Fruit fly (Drosophila melanogaster): ENCODE results near the gene CG32086.
A peak's percentile ranks its signal among the peaks of the same experiment; 100 is the strongest.

CG32086 gene

dm6 chr3L:11555662-11556460 lies 28.0 kb downstream of the CG32086 start (continued):
- TF ChIP-seq Hmx (GFP tag; optimal IDR thresholded peaks at IDR 0.05) = no peak
- peak; percentile 85 for TF ChIP-seq nmo (GFP tag; optimal IDR thresholded peaks at IDR 0.05)
- TF ChIP-seq CG8290 (GFP tag; optimal IDR thresholded peaks at IDR 0.05) = no peak
- TF ChIP-seq CG8290 (tag; optimal IDR thresholded peaks at IDR 0.05) = peak in 1 of 2 experiments; percentile 66
- no peak for TF ChIP-seq Gsc (GFP tag; IDR thresholded peaks at IDR 0.05)
- no peak for TF ChIP-seq Mrtf (GFP tag; IDR thresholded peaks at IDR 0.05)
- TF ChIP-seq Jarid2 (GFP tag; optimal IDR thresholded peaks at IDR 0.05) = peak; percentile 34
- TF ChIP-seq CG2678 (tag; optimal IDR thresholded peaks at IDR 0.05) = peak; percentile 91
- no peak for TF ChIP-seq inv (GFP tag; IDR thresholded peaks at IDR 0.05; ENCODE audit: partially characterized antibody)
- no peak for TF ChIP-seq bigmax (GFP tag; optimal IDR thresholded peaks at IDR 0.05)
- peak; percentile 87 for TF ChIP-seq CG17361 (GFP tag; IDR thresholded peaks at IDR 0.05)
- peak; percentile 35 for TF ChIP-seq Hey (tag; optimal IDR thresholded peaks at IDR 0.05)
- peak; percentile 57 for TF ChIP-seq Hsf (GFP tag; optimal IDR thresholded peaks at IDR 0.05)
- TF ChIP-seq knrl (GFP tag; IDR thresholded peaks at IDR 0.05; ENCODE audit: partially characterized antibody) = no peak
- TF ChIP-seq CG15479 (GFP tag; optimal IDR thresholded peaks at IDR 0.05) = no peak
- TF ChIP-seq CG14441 (GFP tag; IDR thresholded peaks at IDR 0.05) = no peak
- TF ChIP-seq dysf (GFP tag; IDR thresholded peaks at IDR 0.05) = peak; percentile 68
- peak; percentile 27 for TF ChIP-seq NC2β (GFP tag; optimal IDR thresholded peaks at IDR 0.05)
- no peak for TF ChIP-seq Doc2 (GFP tag; IDR thresholded peaks at IDR 0.05)
- TF ChIP-seq ham (GFP tag; IDR thresholded peaks at IDR 0.05) = no peak
- TF ChIP-seq Mad (GFP tag; optimal IDR thresholded peaks at IDR 0.05) = no peak
- peak; percentile 25 for TF ChIP-seq slp2 (GFP tag; optimal IDR thresholded peaks at IDR 0.05)
- TF ChIP-seq Aef1 (GFP tag; IDR thresholded peaks at IDR 0.05) = 0 out of 3 replicates have a peak, but pooled peaks have one; percentile 36
- TF ChIP-seq CG7928 (GFP tag; optimal IDR thresholded peaks at IDR 0.05) = no peak
- peak; percentile 7 for TF ChIP-seq CG7987 (GFP tag; optimal IDR thresholded peaks at IDR 0.05)
- no peak for TF ChIP-seq HLH4C (GFP tag; IDR thresholded peaks at IDR 0.05; ENCODE audit: partially characterized antibody)
- TF ChIP-seq CG10543 (GFP tag; optimal IDR thresholded peaks at IDR 0.05) = peak; percentile 86
- peak; percentile 70 for TF ChIP-seq CG2120 (GFP tag; optimal IDR thresholded peaks at IDR 0.05)
- TF ChIP-seq pros (GFP tag; optimal IDR thresholded peaks at IDR 0.05) = no peak
- no peak for TF ChIP-seq CG16779 (GFP tag; IDR thresholded peaks at IDR 0.05)
- TF ChIP-seq CG34422 (GFP tag; IDR thresholded peaks at IDR 0.05) = no peak
- peak; percentile 31 for TF ChIP-seq dm (GFP tag; optimal IDR thresholded peaks at IDR 0.05)
- no peak for TF ChIP-seq CG8765 (GFP tag; IDR thresholded peaks at IDR 0.05)
- TF ChIP-seq CG13894 (tag; optimal IDR thresholded peaks at IDR 0.05) = peak; percentile 59
- TF ChIP-seq wdn (GFP tag; IDR thresholded peaks at IDR 0.05) = peak; percentile 46; the same call in 1 of the 2 replicates
- no peak for TF ChIP-seq Usf (GFP tag; optimal IDR thresholded peaks at IDR 0.05)
- no peak for TF ChIP-seq CkIIα-i1 (GFP tag; IDR thresholded peaks at IDR 0.05)
- TF ChIP-seq maf-S (GFP tag; optimal IDR thresholded peaks at IDR 0.05) = peak; percentile 39
- TF ChIP-seq insv (GFP tag; optimal IDR thresholded peaks at IDR 0.05) = no peak
- TF ChIP-seq CG3838 (GFP tag; optimal IDR thresholded peaks at IDR 0.05) = peak; percentile 69
- peak; percentile 23 for TF ChIP-seq chn (GFP tag; optimal IDR thresholded peaks at IDR 0.05)
- peak; percentile 55; the same call in 1 of the 2 replicates for TF ChIP-seq rib (GFP tag; IDR thresholded peaks at IDR 0.05)
- no peak for TF ChIP-seq NFAT (GFP tag; IDR thresholded peaks at IDR 0.05)
- no peak for TF ChIP-seq CG8478 (optimal IDR thresholded peaks at IDR 0.05)
- TF ChIP-seq p53 (GFP tag; optimal IDR thresholded peaks at IDR 0.05) = no peak
- TF ChIP-seq gsb (GFP tag; IDR thresholded peaks at IDR 0.05) = 0 out of 2 replicates have a peak, but pooled peaks have one; percentile 9
- no peak for TF ChIP-seq CG43689 (GFP tag; IDR thresholded peaks at IDR 0.05)
- no peak for TF ChIP-seq sc (optimal IDR thresholded peaks at IDR 0.05)
- TF ChIP-seq sc (GFP tag; optimal IDR thresholded peaks at IDR 0.05) = peak; percentile 71
- peak; percentile 45 for TF ChIP-seq CG17328 (GFP tag; IDR thresholded peaks at IDR 0.05)
- TF ChIP-seq Ravus (GFP tag; IDR thresholded peaks at IDR 0.05) = no peak
